Fruit fly (Drosophila melanogaster) ovary, adult (tissue): ENCODE results near the gene Vha100-1.

Experiments used
- CG17801 ChIP-seq: fragments of 200-800 bp; optimal IDR thresholded peaks from 2 replicates; lab custom pipeline; 2019; ENCODE audit warnings: missing biosample characterization, mild to moderate bottlenecking, missing genetic modification characterization, moderate library complexity; ENCODE audit not compliant: partially characterized antibody

Vha100-1 gene

DNA sequence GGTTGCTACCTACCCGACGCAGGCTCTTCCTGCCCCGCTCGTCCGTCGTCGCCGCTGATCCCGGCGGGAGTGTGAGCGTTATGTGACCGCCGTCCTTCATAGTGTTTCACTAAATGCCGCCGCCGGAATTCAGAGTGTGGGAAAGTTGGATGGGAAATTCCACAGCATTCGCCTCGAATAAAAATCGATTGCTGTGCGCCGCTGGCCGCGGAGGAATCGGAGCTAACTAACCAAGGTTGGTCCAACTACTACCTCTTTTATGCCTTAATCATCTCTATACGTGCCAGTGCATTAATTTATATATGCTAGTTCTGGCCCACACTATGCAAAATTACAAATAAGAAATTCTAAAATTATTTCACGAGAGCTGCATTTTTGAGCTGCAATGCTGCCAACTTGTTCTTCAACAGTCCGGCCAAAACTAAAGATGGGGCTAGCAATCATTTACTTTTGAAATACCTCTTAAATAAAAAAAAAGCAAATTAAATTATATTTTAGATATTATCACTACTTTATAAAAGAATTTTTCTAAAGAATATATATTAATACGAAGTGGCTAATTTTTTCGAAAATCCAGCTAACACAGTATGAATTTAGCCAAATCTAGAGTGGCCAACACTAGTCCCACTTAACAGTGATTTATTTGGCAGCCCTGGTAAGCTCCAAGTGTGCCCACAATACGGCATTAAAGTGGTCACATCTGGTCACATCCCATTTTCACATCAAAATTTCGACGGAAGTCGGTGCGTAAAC lies 18.4 kb upstream of the Vha100-1 start, which contains the start of the genes alpha-Man-Ib and Pdhb:
TSS of gene alpha-Man-Ib (minus strand) at position 425 of the 753 bp plus-strand sequence.
TSS of gene Pdhb (plus strand) at position 674 of the 753 bp plus-strand sequence.
- TF ChIP-seq CG17801: peak; percentile 66

- TF ChIP-seq CG17801: no peak
Observed at dm6 chr3R:29113392-29113791, 17.6 kb upstream of the Vha100-1 start.

DNA sequence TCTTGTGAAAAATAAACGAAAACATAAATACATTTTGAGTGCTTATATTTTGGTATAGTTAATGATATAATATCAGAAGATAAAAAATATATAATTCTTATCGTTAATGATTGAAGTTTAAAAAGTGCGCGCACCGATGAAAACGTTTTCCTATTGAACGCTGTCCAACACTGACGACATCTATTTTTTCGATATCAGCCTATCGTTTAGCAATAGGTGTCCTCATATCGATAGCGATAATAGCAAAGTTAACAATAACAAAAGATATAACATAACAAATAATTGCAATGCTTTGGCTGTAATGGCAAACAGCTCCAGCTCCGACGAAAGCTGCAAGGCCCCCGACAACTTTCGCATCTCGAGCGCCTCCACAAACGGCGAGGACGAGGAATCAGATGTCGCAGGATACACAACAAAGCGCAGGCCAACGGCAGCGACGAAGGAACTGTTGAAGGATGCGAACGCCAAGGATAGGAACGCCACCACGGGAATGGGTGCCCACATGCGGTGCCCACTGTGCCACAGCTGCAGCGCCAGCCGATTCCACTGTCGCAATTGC lies 14.7 kb upstream of the Vha100-1 start, which contains the start of gene Atg14:
TSS of gene Atg14 (plus strand) at position 225 of the 559 bp plus-strand sequence.
- TF ChIP-seq CG17801: peak; percentile 51

dm6 chr3R:29122817-29123611 lies 8.0 kb upstream of the Vha100-1 start, which contains the start of the genes yem and Ctl2:
yem (minus strand) TSS chr3R:29122879.
Ctl2 (plus strand) TSS chr3R:29123370.
- peak; percentile 41 for TF ChIP-seq CG17801

dm6 chr3R:29124128-29124527 lies 6.9 kb upstream of the Vha100-1 start:
- TF ChIP-seq CG17801: peak; percentile 76

DNA sequence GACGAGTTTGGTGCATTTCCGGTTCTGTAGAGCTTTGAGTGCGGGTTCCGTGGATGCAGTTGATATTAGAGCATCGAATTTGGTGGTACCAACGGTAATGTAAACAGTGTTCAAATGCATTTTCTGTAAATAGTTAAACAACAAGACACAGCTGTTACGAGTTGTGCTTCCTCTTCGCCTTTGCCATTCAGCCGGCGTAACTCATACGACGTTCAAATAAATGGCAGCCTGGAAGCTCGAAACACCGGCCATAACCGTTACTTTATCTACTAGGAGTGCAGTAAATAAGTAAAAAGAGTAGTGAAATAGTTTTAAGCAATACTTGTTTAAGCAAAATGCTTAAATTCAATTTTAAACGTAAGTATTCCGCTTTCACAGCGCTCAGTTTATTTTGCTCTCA lies 7.4 kb downstream of the Vha100-1 start, which contains the start of the genes Alg13 and superdeath:
TSS of gene Alg13 (minus strand) at position 167 of the 400 bp plus-strand sequence.
TSS of gene superdeath (plus strand) at position 256 of the 400 bp plus-strand sequence.
- TF ChIP-seq CG17801: no peak

DNA sequence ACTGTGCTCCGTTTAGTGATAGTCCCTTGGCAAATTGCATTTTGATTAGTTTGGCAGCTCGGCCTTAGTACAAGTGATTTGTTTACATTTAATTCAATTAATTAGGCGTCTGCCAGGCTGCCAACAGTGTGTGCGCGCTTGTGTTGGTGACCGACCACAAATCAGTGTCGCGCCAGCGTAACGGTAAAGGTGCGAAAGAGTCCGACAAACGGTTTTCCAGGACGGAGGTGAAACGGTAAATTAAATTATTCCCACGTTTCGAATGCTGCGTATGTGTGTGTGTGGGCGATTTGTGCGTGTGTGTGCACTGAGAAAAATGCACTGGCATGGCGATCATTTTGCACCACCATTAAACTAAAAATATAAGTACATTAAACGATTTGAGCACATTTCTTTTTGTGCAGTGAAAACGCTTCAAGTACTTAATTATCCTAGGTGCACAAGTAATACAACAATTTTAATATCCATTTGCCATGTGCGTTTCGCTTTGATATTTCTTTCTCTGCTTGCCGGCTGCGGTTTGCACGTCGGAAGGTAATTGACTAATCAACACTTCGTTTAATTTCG lies 8.1 kb downstream of the Vha100-1 start:
- peak; percentile 68 for TF ChIP-seq CG17801

- no peak for TF ChIP-seq CG17801
Observed at dm6 chr3R:29139767-29140755, 9.1 kb downstream of the Vha100-1 start.

- no peak for TF ChIP-seq CG17801
Observed at dm6 chr3R:29146710-29147109, 15.7 kb downstream of the Vha100-1 start, which contains the start of gene CG14511. CG14511 (minus strand) TSS chr3R:29146893.

- TF ChIP-seq CG17801: no peak
Observed at dm6 chr3R:29148072-29148471, 17.1 kb downstream of the Vha100-1 start, which contains the start of the genes CG11882 and Pglym78. CG11882 (minus strand) TSS chr3R:29148172. Pglym78 (plus strand) TSS chr3R:29148248.

DNA sequence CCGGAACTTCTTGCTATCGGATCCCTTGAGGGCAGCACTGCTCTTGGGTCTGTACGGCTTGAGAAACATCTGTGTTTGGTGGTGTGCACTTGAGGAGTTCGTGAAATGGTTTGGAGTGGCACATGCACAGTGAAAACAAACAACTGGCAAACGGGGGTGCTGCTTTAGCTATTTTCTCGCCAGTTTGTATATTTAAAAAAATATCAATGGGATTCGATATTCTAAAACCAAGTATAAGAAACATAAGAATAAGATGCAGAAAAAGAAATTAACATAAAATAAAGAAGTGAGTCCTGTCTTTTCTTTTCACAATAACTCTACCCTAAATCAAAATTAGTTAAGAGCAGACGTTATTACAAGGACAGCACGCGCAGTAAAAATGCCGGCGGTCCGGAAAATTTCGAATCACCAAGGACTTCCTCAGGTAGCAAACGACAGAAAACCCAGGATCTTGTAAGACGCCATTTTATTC lies 20.7 kb downstream of the Vha100-1 start, which contains the start of gene eIF2D:
TSS of gene eIF2D (minus strand) at position 174 of the 472 bp plus-strand sequence.
- peak; percentile 70 for TF ChIP-seq CG17801

DNA sequence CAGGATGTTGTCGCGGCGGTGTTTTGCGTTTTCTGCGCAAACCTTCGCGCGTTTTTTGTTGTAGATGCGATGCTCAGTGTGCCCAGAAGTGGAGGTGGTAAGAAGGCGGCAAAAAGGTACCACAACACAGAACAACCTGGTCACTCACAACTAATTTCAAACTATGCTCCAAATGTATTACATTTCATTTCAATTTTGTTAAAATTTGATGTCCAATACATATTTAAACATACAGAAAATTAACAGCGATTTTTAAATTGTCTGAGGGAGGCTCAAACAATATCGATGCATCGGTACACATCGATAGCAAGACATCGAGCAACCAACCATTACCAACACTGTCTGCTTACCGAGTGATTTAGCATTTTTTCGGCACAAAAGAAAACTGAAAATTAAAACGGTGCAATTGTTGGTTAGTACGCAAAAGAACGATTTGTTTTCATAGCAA lies 22.2 kb downstream of the Vha100-1 start, which contains the start of the genes Slbp and Rpn2:
TSS of gene Slbp (minus strand) at position 70 of the 448 bp plus-strand sequence.
TSS of gene Rpn2 (plus strand) at position 328 of the 448 bp plus-strand sequence.
- peak; percentile 62 for TF ChIP-seq CG17801

dm6 chr3R:29157418-29158398 lies 26.7 kb downstream of the Vha100-1 start, which contains the start of gene rdog:
rdog (plus strand) TSS chr3R:29158122.
- TF ChIP-seq CG17801: peak; percentile 36
